Fruit fly (Drosophila melanogaster): Measurements from ENCODE around the gene dx.

dx gene

dm6 chrX:6533836-6534357 is at the start of gene dx:
Gene dx, plus strand, starts transcription at chrX:6533999.
- TF ChIP-seq Dll (optimal IDR thresholded peaks at IDR 0.05): peak; percentile 29
- TF ChIP-seq psq (optimal IDR thresholded peaks at IDR 0.05): no peak
- TF ChIP-seq pan (optimal IDR thresholded peaks at IDR 0.05): no peak
- peak; percentile 53 for TF ChIP-seq CG8478 (optimal IDR thresholded peaks at IDR 0.05)
- TF ChIP-seq EcR (GFP tag; optimal IDR thresholded peaks at IDR 0.05): no peak
- no peak for TF ChIP-seq usp (GFP tag; optimal IDR thresholded peaks at IDR 0.05)

dm6 chrX:6513193-6513592 is 20.6 kb upstream of the dx start:
- TF ChIP-seq pan (optimal IDR thresholded peaks at IDR 0.05): no peak
- no peak for TF ChIP-seq CG8478 (optimal IDR thresholded peaks at IDR 0.05)
- TF ChIP-seq psq (optimal IDR thresholded peaks at IDR 0.05): no peak
- TF ChIP-seq EcR (GFP tag; optimal IDR thresholded peaks at IDR 0.05): no peak
- no peak for TF ChIP-seq Dll (optimal IDR thresholded peaks at IDR 0.05)
- TF ChIP-seq usp (GFP tag; optimal IDR thresholded peaks at IDR 0.05): no peak

dm6 chrX:6524217-6524616 is 9.6 kb upstream of the dx start, which contains the start of the genes CG42340 and CG3918:
Gene CG42340, minus strand, starts transcription at chrX:6524323.
Gene CG3918, plus strand, starts transcription at chrX:6524464.
- TF ChIP-seq Dll (optimal IDR thresholded peaks at IDR 0.05): no peak

- no peak for TF ChIP-seq Dll (optimal IDR thresholded peaks at IDR 0.05)
- no peak for TF ChIP-seq EcR (GFP tag; optimal IDR thresholded peaks at IDR 0.05)
- TF ChIP-seq psq (optimal IDR thresholded peaks at IDR 0.05): no peak
- TF ChIP-seq pan (optimal IDR thresholded peaks at IDR 0.05): no peak
- TF ChIP-seq usp (GFP tag; optimal IDR thresholded peaks at IDR 0.05): no peak
- TF ChIP-seq CG8478 (optimal IDR thresholded peaks at IDR 0.05): no peak
These were observed 6.1 kb upstream of the dx start, which contains the start of gene CG3342 for dm6 chrX:6527680-6528079. Gene CG3342, minus strand, starts transcription at chrX:6527888.

dm6 chrX:6528508-6528998 is 5.2 kb upstream of the dx start, which contains the start of gene Agxt:
Gene Agxt, plus strand, starts transcription at chrX:6528948.
- no peak for TF ChIP-seq EcR (GFP tag; optimal IDR thresholded peaks at IDR 0.05)
- TF ChIP-seq Dll (optimal IDR thresholded peaks at IDR 0.05): no peak
- no peak for TF ChIP-seq CG8478 (optimal IDR thresholded peaks at IDR 0.05)
- TF ChIP-seq usp (GFP tag; optimal IDR thresholded peaks at IDR 0.05): no peak
- TF ChIP-seq pan (optimal IDR thresholded peaks at IDR 0.05): no peak
- TF ChIP-seq psq (optimal IDR thresholded peaks at IDR 0.05): no peak

dm6 chrX:6529179-6529766 is 4.5 kb upstream of the dx start:
- TF ChIP-seq Dll (optimal IDR thresholded peaks at IDR 0.05): no peak
- TF ChIP-seq usp (GFP tag; optimal IDR thresholded peaks at IDR 0.05): no peak
- TF ChIP-seq EcR (GFP tag; optimal IDR thresholded peaks at IDR 0.05): no peak
- TF ChIP-seq psq (optimal IDR thresholded peaks at IDR 0.05): no peak
- TF ChIP-seq pan (optimal IDR thresholded peaks at IDR 0.05): no peak
- no peak for TF ChIP-seq CG8478 (optimal IDR thresholded peaks at IDR 0.05)

- no peak for TF ChIP-seq Dll (optimal IDR thresholded peaks at IDR 0.05)
- TF ChIP-seq psq (optimal IDR thresholded peaks at IDR 0.05): no peak
- TF ChIP-seq EcR (GFP tag; optimal IDR thresholded peaks at IDR 0.05): no peak
- no peak for TF ChIP-seq CG8478 (optimal IDR thresholded peaks at IDR 0.05)
- no peak for TF ChIP-seq pan (optimal IDR thresholded peaks at IDR 0.05)
- no peak for TF ChIP-seq usp (GFP tag; optimal IDR thresholded peaks at IDR 0.05)
These were observed 630 bp upstream of the dx start, which contains the start of gene RpL7A for dm6 chrX:6533101-6533636. Gene RpL7A, minus strand, starts transcription at chrX:6533348.

dm6 chrX:6540215-6540821 is 6.5 kb downstream of the dx start, which contains the start of gene CG34417:
Gene CG34417, plus strand, starts transcription at chrX:6540771.
- no peak for TF ChIP-seq pan (optimal IDR thresholded peaks at IDR 0.05)

- TF ChIP-seq pan (optimal IDR thresholded peaks at IDR 0.05) (no peak), EcR (GFP tag; optimal IDR thresholded peaks at IDR 0.05) (no peak), Dll (optimal IDR thresholded peaks at IDR 0.05) (no peak), usp (GFP tag; optimal IDR thresholded peaks at IDR 0.05) (no peak), CG8478 (optimal IDR thresholded peaks at IDR 0.05) (no peak), psq (optimal IDR thresholded peaks at IDR 0.05) (no peak)
These were observed 7.5 kb downstream of the dx start for dm6 chrX:6541277-6541676.

dm6 chrX:6542331-6542730 is 8.5 kb downstream of the dx start:
- TF ChIP-seq EcR (GFP tag; optimal IDR thresholded peaks at IDR 0.05): no peak
- TF ChIP-seq usp (GFP tag; optimal IDR thresholded peaks at IDR 0.05): no peak
- no peak for TF ChIP-seq pan (optimal IDR thresholded peaks at IDR 0.05)
- no peak for TF ChIP-seq Dll (optimal IDR thresholded peaks at IDR 0.05)
- TF ChIP-seq psq (optimal IDR thresholded peaks at IDR 0.05): no peak
- no peak for TF ChIP-seq CG8478 (optimal IDR thresholded peaks at IDR 0.05)

- TF ChIP-seq psq (optimal IDR thresholded peaks at IDR 0.05): no peak
- no peak for TF ChIP-seq usp (GFP tag; optimal IDR thresholded peaks at IDR 0.05)
- TF ChIP-seq pan (optimal IDR thresholded peaks at IDR 0.05): no peak
These were observed 9.9 kb downstream of the dx start for dm6 chrX:6543569-6544173.

dm6 chrX:6545862-6546270 is 12.1 kb downstream of the dx start:
- TF ChIP-seq EcR (GFP tag; optimal IDR thresholded peaks at IDR 0.05) (no peak), pan (optimal IDR thresholded peaks at IDR 0.05) (no peak), Dll (optimal IDR thresholded peaks at IDR 0.05) (no peak), psq (optimal IDR thresholded peaks at IDR 0.05) (no peak), CG8478 (optimal IDR thresholded peaks at IDR 0.05) (no peak), usp (GFP tag; optimal IDR thresholded peaks at IDR 0.05) (no peak)

Data from whole organism.